Worm (Caenorhabditis elegans): ENCODE data around the gene Y38H8A.2.

DNA sequence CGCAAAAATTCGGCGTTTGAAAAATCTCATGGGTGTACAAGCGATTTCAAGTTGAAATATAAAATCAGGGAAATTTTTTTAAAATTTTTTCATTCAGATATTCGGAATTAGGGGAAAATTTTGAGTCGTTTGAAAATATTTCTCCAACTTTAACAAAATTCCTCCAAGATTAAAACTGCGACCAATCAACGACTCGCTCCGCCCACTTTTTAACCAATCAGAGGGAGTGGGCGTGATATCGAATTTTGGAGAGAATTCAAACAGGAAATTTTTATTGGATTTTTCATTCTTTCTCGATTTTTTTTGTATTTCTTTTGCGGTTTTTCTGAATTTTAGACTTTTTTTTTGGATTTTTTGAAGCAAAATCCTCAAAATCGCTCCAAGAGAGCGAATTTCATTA lies 51.0 kb downstream of the Y38H8A.2 start:
- TF ChIP-seq lin-39 (tag; optimal IDR thresholded peaks at IDR 0.05) (no peak), elt-1 (tag; optimal IDR thresholded peaks at IDR 0.05) (no peak), zag-1 (tag; optimal IDR thresholded peaks at IDR 0.05) (no peak), aly-2 (tag; optimal IDR thresholded peaks at IDR 0.05) (no peak), ceh-82 (tag; optimal IDR thresholded peaks at IDR 0.05) (no peak)
